Fruit fly (Drosophila melanogaster) whole organism, embryonic: ENCODE measurements around the gene CG10165.

Experiments used
- Atf6 ChIP-seq: fragments of 200-800 bp; sonication (Bioruptor generic); IDR thresholded peaks from 2 replicates; pipeline ENCODE4 v1.3.6; 2022; ENCODE audit warnings: missing biosample characterization, missing genetic modification characterization
- CG10274 ChIP-seq: fragments of 200-800 bp; sonication (Bioruptor generic); optimal IDR thresholded peaks from 3 replicates; lab custom pipeline; 2017; ENCODE audit warnings: missing biosample characterization, mild to moderate bottlenecking, missing genetic modification characterization
- CG10543 ChIP-seq: fragments of 200-800 bp; sonication (Bioruptor generic); optimal IDR thresholded peaks from 3 replicates; lab custom pipeline; 2017; ENCODE audit warnings: missing biosample characterization, mild to moderate bottlenecking, missing genetic modification characterization, moderate library complexity
- CG14441 ChIP-seq: fragments of 200-800 bp; sonication (Bioruptor generic); IDR thresholded peaks from 2 replicates; pipeline ENCODE4 v1.3.6; 2022; ENCODE audit warnings: missing biosample characterization, missing genetic modification characterization
- CG1602 ChIP-seq: fragments of 200-800 bp; sonication (Bioruptor generic); optimal IDR thresholded peaks from 3 replicates; lab custom pipeline; 2016; ENCODE audit warnings: missing biosample characterization, missing genetic modification characterization
- CG18619 ChIP-seq: fragments of 200-800 bp; sonication (Bioruptor generic); optimal IDR thresholded peaks from 3 replicates; lab custom pipeline; 2017; ENCODE audit warnings: missing biosample characterization, mild to moderate bottlenecking, missing genetic modification characterization
- CG31224 ChIP-seq: fragments of 200-800 bp; sonication (Bioruptor generic); IDR thresholded peaks from 2 replicates; pipeline ENCODE4 v1.3.6; 2022; ENCODE audit warnings: missing biosample characterization, missing genetic modification characterization
- CG32772 ChIP-seq: fragments of 200-800 bp; sonication (Bioruptor generic); IDR thresholded peaks from 2 replicates; pipeline ENCODE4 v1.3.6; 2022; ENCODE audit warnings: missing biosample characterization, missing genetic modification characterization
- CG34376 ChIP-seq: fragments of 200-800 bp; sonication (Bioruptor generic); optimal IDR thresholded peaks from 2 replicates; lab custom pipeline; 2018; ENCODE audit warnings: missing biosample characterization, mild to moderate bottlenecking, missing genetic modification characterization
- CG4854 ChIP-seq: fragments of 200-800 bp; sonication (Bioruptor generic); optimal IDR thresholded peaks from 2 replicates; lab custom pipeline; 2016; ENCODE audit warnings: missing biosample characterization, missing genetic modification characterization, inconsistent platforms
- CG6254 ChIP-seq: fragments of 200-800 bp; sonication (Bioruptor generic); optimal IDR thresholded peaks from 3 replicates; lab custom pipeline; 2017; ENCODE audit warnings: mild to moderate bottlenecking, missing biosample characterization, missing genetic modification reagents, missing genetic modification characterization
- CG6791 ChIP-seq: fragments of 200-800 bp; sonication (Bioruptor generic); IDR thresholded peaks from 3 replicates; pipeline ENCODE4 v1.3.6; 2022; ENCODE audit warnings: missing biosample characterization, missing genetic modification characterization; ENCODE audit not compliant: partially characterized antibody
- CG7357 ChIP-seq: fragments of 200-800 bp; sonication (Bioruptor generic); IDR thresholded peaks from 3 replicates; pipeline ENCODE4 v1.3.6; 2022; ENCODE audit warnings: missing biosample characterization, missing genetic modification characterization
- CG7928 ChIP-seq: fragments of 200-800 bp; sonication (Bioruptor generic); optimal IDR thresholded peaks from 2 replicates; lab custom pipeline; 2017; ENCODE audit warnings: missing biosample characterization, mild to moderate bottlenecking, missing genetic modification characterization
- CG9817 ChIP-seq: fragments of 200-800 bp; sonication (Bioruptor generic); optimal IDR thresholded peaks from 2 replicates; lab custom pipeline; 2018; ENCODE audit warnings: missing biosample characterization, mild to moderate bottlenecking, missing genetic modification characterization, moderate library complexity
- Dek ChIP-seq: fragments of 200-800 bp; sonication (Bioruptor generic); optimal IDR thresholded peaks from 3 replicates; lab custom pipeline; 2019; ENCODE audit warnings: missing biosample characterization, mild to moderate bottlenecking, missing genetic modification characterization, moderate library complexity
- Dp ChIP-seq: fragments of 200-800 bp; sonication (Bioruptor generic); optimal IDR thresholded peaks from 2 replicates; lab custom pipeline; 2018; ENCODE audit warnings: missing biosample characterization, mild to moderate bottlenecking, missing genetic modification characterization, moderate library complexity
- Fer1 ChIP-seq: fragments of 200-800 bp; sonication (Bioruptor generic); optimal IDR thresholded peaks from 2 replicates; lab custom pipeline; 2017; ENCODE audit warnings: missing biosample characterization, mild to moderate bottlenecking, missing genetic modification characterization
- GATAe ChIP-seq: fragments of 200-800 bp; sonication (Bioruptor generic); conservative IDR thresholded peaks from 2 replicates; pipeline ENCODE4 v1.3.6; 2022; ENCODE audit warnings: missing biosample characterization, missing genetic modification characterization
- H15 ChIP-seq: fragments of 200-800 bp; sonication (Bioruptor generic); IDR thresholded peaks from 3 replicates; pipeline ENCODE4 v1.3.6; 2022; ENCODE audit warnings: missing biosample characterization, missing genetic modification characterization
- HmgZ ChIP-seq: fragments of 200-800 bp; sonication (Bioruptor generic); optimal IDR thresholded peaks from 2 replicates; lab custom pipeline; 2018; ENCODE audit warnings: missing biosample characterization, mild to moderate bottlenecking, missing genetic modification characterization
- Hsf ChIP-seq: fragments of 200-800 bp; sonication (Bioruptor generic); optimal IDR thresholded peaks from 3 replicates; lab custom pipeline; 2016; ENCODE audit warnings: missing biosample characterization, missing genetic modification characterization
- Jarid2 ChIP-seq: fragments of 200-800 bp; sonication (Bioruptor generic); optimal IDR thresholded peaks from 3 replicates; lab custom pipeline; 2017; ENCODE audit warnings: mild to moderate bottlenecking, missing biosample characterization, missing genetic modification reagents, missing genetic modification characterization
- MBD-R2 ChIP-seq: fragments of 200-800 bp; sonication (Bioruptor generic); IDR thresholded peaks from 2 replicates; pipeline ENCODE4 v1.3.6; 2022; ENCODE audit warnings: missing biosample characterization, missing genetic modification characterization
- Med ChIP-seq: fragments of 200-800 bp; sonication (Bioruptor generic); peaks from one replicate; lab custom pipeline; 2016; ENCODE audit warnings: missing biosample characterization, missing genetic modification characterization, mild to moderate bottlenecking, inconsistent platforms, moderate library complexity
- Usf ChIP-seq: fragments of 200-800 bp; sonication (Bioruptor generic); optimal IDR thresholded peaks from 2 replicates; lab custom pipeline; 2017; ENCODE audit warnings: missing genotype, missing biosample characterization, missing genetic modification characterization
- cad ChIP-seq: fragments of >200 bp; optimal IDR thresholded peaks from 2 replicates; lab custom pipeline; 2017; ENCODE audit warnings: missing biosample characterization, missing genetic modification characterization
- chm ChIP-seq: fragments of 200-800 bp; sonication (Bioruptor generic); IDR thresholded peaks from 2 replicates; pipeline ENCODE4 v1.3.6; 2022; ENCODE audit warnings: missing biosample characterization, missing genetic modification characterization
- chn ChIP-seq: fragments of 200-800 bp; sonication (Bioruptor generic); optimal IDR thresholded peaks from 2 replicates; lab custom pipeline; 2016; ENCODE audit warnings: missing biosample characterization, missing genetic modification characterization
- cwo ChIP-seq: fragments of 200-800 bp; sonication (Bioruptor generic); optimal IDR thresholded peaks from 3 replicates; lab custom pipeline; 2017; ENCODE audit warnings: missing biosample characterization, missing genetic modification characterization, mild to moderate bottlenecking, moderate library complexity, missing genetic modification reagents
- dati ChIP-seq: fragments of 200-800 bp; sonication (Bioruptor generic); IDR thresholded peaks from 2 replicates; pipeline ENCODE4 v1.3.6; 2022; ENCODE audit warnings: missing biosample characterization, missing genetic modification characterization
- disco-r ChIP-seq: fragments of 200-800 bp; sonication (Bioruptor generic); optimal IDR thresholded peaks from 2 replicates; lab custom pipeline; 2016; ENCODE audit warnings: missing biosample characterization, missing genetic modification characterization
- ewg ChIP-seq: fragments of 200-800 bp; sonication (Bioruptor generic); optimal IDR thresholded peaks from 3 replicates; lab custom pipeline; 2017; ENCODE audit warnings: mild to moderate bottlenecking, missing biosample characterization, missing genetic modification reagents, missing genetic modification characterization
- exex ChIP-seq: fragments of 200-800 bp; sonication (Bioruptor generic); optimal IDR thresholded peaks from 4 replicates; lab custom pipeline; 2018; ENCODE audit warnings: missing biosample characterization, mild to moderate bottlenecking, missing genetic modification characterization, moderate library complexity
- gcm ChIP-seq: fragments of 200-800 bp; sonication (Bioruptor generic); optimal IDR thresholded peaks from 2 replicates; lab custom pipeline; 2019; ENCODE audit warnings: missing biosample characterization, mild to moderate bottlenecking, missing genetic modification characterization, moderate library complexity
- maf-S ChIP-seq: fragments of 200-800 bp; sonication (Bioruptor generic); optimal IDR thresholded peaks from 2 replicates; lab custom pipeline; 2016; ENCODE audit warnings: missing biosample characterization, missing genetic modification characterization
- mirr ChIP-seq: fragments of 200-800 bp; sonication (Bioruptor generic); optimal IDR thresholded peaks from 3 replicates; lab custom pipeline; 2018; ENCODE audit warnings: missing biosample characterization, mild to moderate bottlenecking, missing genetic modification characterization
- otp ChIP-seq: fragments of 200-800 bp; sonication (Bioruptor generic); IDR thresholded peaks from 3 replicates; pipeline ENCODE4, ENCODE4 v1.3.6; 2022; ENCODE audit warnings: missing biosample characterization, missing genetic modification characterization
- pb ChIP-seq: fragments of 200-800 bp; sonication (Bioruptor generic); optimal IDR thresholded peaks from 3 replicates; lab custom pipeline; 2016; ENCODE audit warnings: missing biosample characterization, missing genetic modification characterization
- psq ChIP-seq: fragments of 200-800 bp; sonication (Bioruptor generic); optimal IDR thresholded peaks from 2 replicates; lab custom pipeline; 2017; ENCODE audit warnings: missing biosample characterization, missing genetic modification characterization
- ranshi ChIP-seq: fragments of 200-800 bp; sonication (Bioruptor generic); IDR thresholded peaks from 2 replicates; pipeline ENCODE4 v1.3.6; 2022; ENCODE audit warnings: missing biosample characterization, missing genetic modification characterization
- row ChIP-seq: fragments of 200-800 bp; sonication (Bioruptor generic); IDR thresholded peaks from 3 replicates; pipeline ENCODE4 v1.3.6; 2022; ENCODE audit warnings: missing biosample characterization, missing genetic modification characterization
- sd ChIP-seq: fragments of 200-800 bp; sonication (Bioruptor generic); optimal IDR thresholded peaks from 3 replicates; lab custom pipeline; 2018; ENCODE audit warnings: missing biosample characterization, mild to moderate bottlenecking, missing genetic modification characterization, moderate library complexity
- slou ChIP-seq: fragments of 200-800 bp; sonication (Bioruptor generic); optimal IDR thresholded peaks from 3 replicates; lab custom pipeline; 2016; ENCODE audit warnings: missing biosample characterization, missing genetic modification characterization
- sug ChIP-seq: fragments of 200-800 bp; optimal IDR thresholded peaks from 2 replicates; lab custom pipeline; 2019; ENCODE audit warnings: missing biosample characterization, mild to moderate bottlenecking, missing genetic modification characterization, moderate library complexity
- trh ChIP-seq: fragments of 200-800 bp; sonication (Bioruptor generic); optimal IDR thresholded peaks from 2 replicates; lab custom pipeline; 2016; ENCODE audit warnings: missing biosample characterization, missing genetic modification characterization

CG10165 gene

DNA sequence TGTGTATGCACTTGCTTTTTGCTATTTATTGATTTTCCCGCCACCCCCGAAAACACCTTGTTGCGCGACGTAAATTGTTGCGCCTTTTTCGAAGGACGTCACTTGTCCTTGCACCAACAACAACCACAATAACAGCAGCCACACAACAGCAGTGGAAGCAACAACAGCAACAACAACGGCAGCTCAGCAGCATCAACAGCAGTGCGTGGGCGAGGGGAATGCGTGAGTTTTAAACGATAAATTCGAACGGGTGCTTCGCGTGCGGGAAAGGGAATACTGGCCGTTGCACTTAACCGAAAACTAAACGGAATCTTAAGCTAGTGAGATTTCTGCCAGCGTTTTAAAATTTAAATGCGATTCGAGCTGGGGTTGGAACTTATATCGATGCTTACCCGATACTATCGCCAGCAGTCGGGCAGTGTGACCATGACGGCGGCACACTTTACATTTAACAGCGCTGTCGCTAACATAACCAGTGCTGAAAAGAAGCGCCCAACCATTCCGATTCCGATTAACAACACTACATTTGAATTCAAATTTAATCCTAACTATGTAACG is 21.7 kb downstream of the CG10165 start, which contains the start of gene cyst (continued):
- TF ChIP-seq CG32772 (no peak), Dek (tag; lab: Kevin White, UChicago) (no peak), CG31224 (no peak), maf-S (GFP tag; lab: Kevin White, UChicago) (peak; percentile 34), CG18619 (GFP tag; lab: Kevin White, UChicago) (no peak), ewg (GFP tag; lab: Kevin White, UChicago) (no peak), pb (GFP tag; lab: Kevin White, UChicago) (no peak)

DNA sequence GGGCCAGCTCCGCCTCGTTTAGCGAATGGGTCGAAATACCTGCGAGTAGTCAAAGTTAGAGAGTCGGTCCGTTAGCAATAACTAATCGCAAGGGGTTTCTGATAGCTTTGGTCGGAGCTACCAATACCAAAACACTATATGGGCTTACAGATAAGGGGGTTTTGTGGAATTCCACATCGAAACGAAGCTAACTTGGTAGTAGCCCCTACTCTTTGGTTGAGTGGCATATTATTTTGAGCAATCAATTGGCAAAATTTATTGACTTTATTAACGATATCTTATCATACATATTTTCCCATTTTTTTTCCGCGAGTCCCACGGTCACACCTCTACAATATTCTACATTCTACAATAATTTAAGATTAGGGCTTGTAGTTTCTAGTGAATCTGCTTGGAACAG is 23.8 kb downstream of the CG10165 start:
- TF ChIP-seq H15 (GFP tag; lab: Robert Waterston, UW) (no peak), slou (no peak), CG9817 (no peak), Jarid2 (GFP tag; lab: Kevin White, UChicago) (no peak), psq (GFP tag; lab: Kevin White, UChicago) (no peak), CG1602 (GFP tag; lab: Kevin White, UChicago) (no peak), HmgZ (tag; lab: Kevin White, UChicago) (peak; percentile 51), CG34376 (peak; percentile 47), CG7928 (no peak), sd (tag; lab: Kevin White, UChicago) (peak; percentile 96), Med (GFP tag; lab: Kevin White, UChicago) (peak; percentile 8), chn (GFP tag; lab: Kevin White, UChicago) (no peak), Usf (no peak), row (GFP tag; lab: Robert Waterston, UW) (peak; percentile 35; the same call in 1 of the 3 replicates), mirr (peak; percentile 42), otp (GFP tag; lab: Robert Waterston, UW) (no peak), CG6791 (GFP tag; lab: Robert Waterston, UW) (no peak), chm (GFP tag; lab: Robert Waterston, UW) (no peak), CG10543 (peak; percentile 43), Dp (GFP tag; lab: Kevin White, UChicago) (no peak), ranshi (GFP tag; lab: Robert Waterston, UW) (no peak), cwo (GFP tag; lab: Kevin White, UChicago) (no peak), dati (no peak), sug (tag; lab: Kevin White, UChicago) (peak; percentile 20), CG4854 (GFP tag; lab: Kevin White, UChicago) (no peak), trh (GFP tag; lab: Kevin White, UChicago) (no peak), CG7357 (0 out of 3 replicates have a peak, but pooled peaks have one; percentile 18), CG14441 (GFP tag; lab: Robert Waterston, UW) (no peak), GATAe (GFP tag; lab: Robert Waterston, UW) (peak; percentile 87), cad (GFP tag; lab: Kevin White, UChicago) (no peak), CG10274 (GFP tag; lab: Kevin White, UChicago) (peak; percentile 97), Hsf (GFP tag; lab: Kevin White, UChicago) (no peak), Atf6 (no peak), gcm (GFP tag; lab: Kevin White, UChicago) (no peak), Fer1 (GFP tag; lab: Kevin White, UChicago) (peak; percentile 23), exex (tag; lab: Kevin White, UChicago) (peak; percentile 70), CG6254 (GFP tag; lab: Kevin White, UChicago) (no peak), MBD-R2 (GFP tag; lab: Robert Waterston, UW) (0 out of 2 replicates have a peak, but pooled peaks have one; percentile 15), disco-r (no peak)
- TF ChIP-seq, all 482 proteins: peak for 14
